Fruit fly (Drosophila melanogaster): ENCODE measurements around the gene cv-d.

cv-d gene

dm6 chr3R:15803502-15804461 lies 49.6 kb downstream of the cv-d start, which contains the start of gene alpha-Man-IIb (continued):
- TF ChIP-seq HLHmδ (GFP tag; optimal IDR thresholded peaks at IDR 0.05) (no peak), Spps (tag; optimal IDR thresholded peaks at IDR 0.05) (no peak), lov (optimal IDR thresholded peaks at IDR 0.05) (no peak), lov (GFP tag; IDR thresholded peaks at IDR 0.05) (peak; percentile 51; the same call in 1 of the 3 replicates), bab2 (GFP tag; optimal IDR thresholded peaks at IDR 0.05) (no peak), CG15269 (tag; optimal IDR thresholded peaks at IDR 0.05) (no peak), cas (GFP tag; IDR thresholded peaks at IDR 0.05) (no peak), grn (GFP tag; optimal IDR thresholded peaks at IDR 0.05) (no peak), nmo (GFP tag; optimal IDR thresholded peaks at IDR 0.05) (peak; percentile 45), Aef1 (GFP tag; IDR thresholded peaks at IDR 0.05) (no peak), Kr (GFP tag; optimal IDR thresholded peaks at IDR 0.05) (no peak), CG11504 (tag; optimal IDR thresholded peaks at IDR 0.05) (no peak), Drgx (GFP tag; IDR thresholded peaks at IDR 0.05) (no peak), prd (optimal IDR thresholded peaks at IDR 0.05) (no peak), prd (GFP tag; IDR thresholded peaks at IDR 0.05) (0 out of 3 replicates have a peak, but pooled peaks have one; percentile 5), CG17912 (GFP tag; optimal IDR thresholded peaks at IDR 0.05) (no peak), NC2α (GFP tag; optimal IDR thresholded peaks at IDR 0.05) (no peak), Ravus (GFP tag; IDR thresholded peaks at IDR 0.05) (no peak), Atf6 (GFP tag; IDR thresholded peaks at IDR 0.05) (0 out of 2 replicates have a peak, but pooled peaks have one; percentile 24), CG12391 (tag; optimal IDR thresholded peaks at IDR 0.05) (peak; percentile 33), CG10543 (GFP tag; optimal IDR thresholded peaks at IDR 0.05) (no peak), exex (tag; optimal IDR thresholded peaks at IDR 0.05) (no peak), CG30020 (tag; optimal IDR thresholded peaks at IDR 0.05) (peak; percentile 25), vnd (GFP tag; IDR thresholded peaks at IDR 0.05; ENCODE audit: partially characterized antibody) (peak; percentile 80), Adf1 (GFP tag; IDR thresholded peaks at IDR 0.05) (no peak), NfI (GFP tag; optimal IDR thresholded peaks at IDR 0.05) (no peak), Nf-YA (GFP tag; IDR thresholded peaks at IDR 0.05) (0 out of 2 replicates have a peak, but pooled peaks have one; percentile 6), CG6175 (GFP tag; IDR thresholded peaks at IDR 0.05) (no peak), ttk (GFP tag; IDR thresholded peaks at IDR 0.05) (no peak), nom (GFP tag; optimal IDR thresholded peaks at IDR 0.05) (peak; percentile 17), Hsf (GFP tag; optimal IDR thresholded peaks at IDR 0.05) (peak; percentile 9), Eip74EF (GFP tag; optimal IDR thresholded peaks at IDR 0.05) (no peak), bigmax (GFP tag; optimal IDR thresholded peaks at IDR 0.05) (peak; percentile 28), CG16815 (GFP tag; optimal IDR thresholded peaks at IDR 0.05) (no peak), rib (GFP tag; IDR thresholded peaks at IDR 0.05) (no peak), CG17186 (GFP tag; optimal IDR thresholded peaks at IDR 0.05) (peak; percentile 6), br (optimal IDR thresholded peaks at IDR 0.05) (no peak), en (GFP tag; optimal IDR thresholded peaks at IDR 0.05) (no peak), CG30403 (GFP tag; optimal IDR thresholded peaks at IDR 0.05) (peak; percentile 18), Antp (GFP tag; optimal IDR thresholded peaks at IDR 0.05) (no peak), CG18599 (GFP tag; optimal IDR thresholded peaks at IDR 0.05) (no peak), schlank (tag; optimal IDR thresholded peaks at IDR 0.05) (no peak), CG4360 (GFP tag; IDR thresholded peaks at IDR 0.05) (no peak), CG8478 (optimal IDR thresholded peaks at IDR 0.05) (no peak), CG11695 (GFP tag; IDR thresholded peaks at IDR 0.05) (no peak), slou (GFP tag; optimal IDR thresholded peaks at IDR 0.05) (no peak), knrl (GFP tag; IDR thresholded peaks at IDR 0.05; ENCODE audit: partially characterized antibody) (peak; percentile 83; the same call in 2 of the 3 replicates), tio (GFP tag; optimal IDR thresholded peaks at IDR 0.05) (no peak), CG10321 (GFP tag; IDR thresholded peaks at IDR 0.05) (no peak), Doc3 (GFP tag; IDR thresholded peaks at IDR 0.05; ENCODE audit: partially characterized antibody) (peak; percentile 92)
